Worm (Caenorhabditis elegans): ENCODE measurements around the gene fbxc-42.
"Not testable (repeated sequence)": the region's sequence is repeated elsewhere in the genome, so short reads cannot be mapped to it uniquely, and the experiment has no call there.

Gene fbxc-42

ce11 chrII:985703-986102, 5.7 kb upstream of the fbxc-42 start, which contains the start of gene fbxc-40:
Gene fbxc-40 (plus strand): TSS chrII:986003.
- TF ChIP-seq sdc-2, nhr-11, ceh-18 (tag; optimal IDR thresholded peaks at IDR 0.05): not testable (repeated sequence)

ce11 chrII:988437-988836, 3.0 kb upstream of the fbxc-42 start, which contains the start of gene fbxc-39:
Gene fbxc-39 (plus strand): TSS chrII:988737.
- TF ChIP-seq ceh-6 (GFP tag; optimal IDR thresholded peaks at IDR 0.05), result no peak
- TF ChIP-seq ahr-1 (tag; optimal IDR thresholded peaks at IDR 0.05), result no peak
- TF ChIP-seq lin-11 (tag; optimal IDR thresholded peaks at IDR 0.05), result no peak
- no peak for TF ChIP-seq mec-3 (tag; optimal IDR thresholded peaks at IDR 0.05; ENCODE audit: borderline replicate concordance)
- no peak for TF ChIP-seq ceh-24 (tag; optimal IDR thresholded peaks at IDR 0.05)
- TF ChIP-seq ceh-19 (GFP tag; optimal IDR thresholded peaks at IDR 0.05), result no peak
- no peak for TF ChIP-seq Y22D7AL.16 (tag; optimal IDR thresholded peaks at IDR 0.05)
- no peak for TF ChIP-seq C08G9.2 (tag; optimal IDR thresholded peaks at IDR 0.05)
- TF ChIP-seq pag-3 (tag; optimal IDR thresholded peaks at IDR 0.05; ENCODE audit: borderline replicate concordance), result no peak
- TF ChIP-seq syd-9 (tag; optimal IDR thresholded peaks at IDR 0.05), result no peak

ce11 chrII:994231-994630, 2.8 kb downstream of the fbxc-42 start, which contains the start of gene F45D11.7:
Gene F45D11.7 (plus strand): TSS chrII:994531.
- TF ChIP-seq lim-6 (tag; optimal IDR thresholded peaks at IDR 0.05); ama-1 (optimal IDR thresholded peaks at IDR 0.05); pag-3 (tag; optimal IDR thresholded peaks at IDR 0.05; ENCODE audit: borderline replicate concordance): not testable (repeated sequence)

ce11 chrII:996112-996511, 4.7 kb downstream of the fbxc-42 start, which contains the start of gene F45D11.11:
Gene F45D11.11 (minus strand): TSS chrII:996212.
- TF ChIP-seq tbx-2, nfya-1, lim-6 (tag; optimal IDR thresholded peaks at IDR 0.05): not testable (repeated sequence)

ce11 chrII:999493-999892, 8.1 kb downstream of the fbxc-42 start, which contains the start of gene fbxb-29:
Gene fbxb-29 (minus strand): TSS chrII:999593.
- no peak for TF ChIP-seq pros-1 (tag; optimal IDR thresholded peaks at IDR 0.05)
- TF ChIP-seq hlh-6 (tag; optimal IDR thresholded peaks at IDR 0.05), result no peak
- TF ChIP-seq F13H6.1 (tag; optimal IDR thresholded peaks at IDR 0.05), result no peak
- TF ChIP-seq ama-1 (optimal IDR thresholded peaks at IDR 0.05), result no peak
- no peak for TF ChIP-seq Y22D7AL.16 (tag; optimal IDR thresholded peaks at IDR 0.05)
- TF ChIP-seq gmeb-2 (tag; optimal IDR thresholded peaks at IDR 0.05), result no peak
- TF ChIP-seq unc-42 (tag; optimal IDR thresholded peaks at IDR 0.05), result no peak
- TF ChIP-seq ceh-34 (tag; optimal IDR thresholded peaks at IDR 0.05), result no peak
- TF ChIP-seq che-1 (tag; optimal IDR thresholded peaks at IDR 0.05), result no peak
- no peak for TF ChIP-seq fkh-6 (tag; optimal IDR thresholded peaks at IDR 0.05)
- TF ChIP-seq pha-4 (tag; optimal IDR thresholded peaks at IDR 0.05), result no peak
- no peak for TF ChIP-seq sox-4 (tag; optimal IDR thresholded peaks at IDR 0.05)
- TF ChIP-seq ceh-24 (tag; optimal IDR thresholded peaks at IDR 0.05), result no peak
- no peak for TF ChIP-seq npax-4 (tag; optimal IDR thresholded peaks at IDR 0.05)
- TF ChIP-seq K02D7.2 (tag; optimal IDR thresholded peaks at IDR 0.05), result no peak
- no peak for TF ChIP-seq dve-1 (tag; optimal IDR thresholded peaks at IDR 0.05)
- TF ChIP-seq C08G9.2 (tag; optimal IDR thresholded peaks at IDR 0.05), result no peak
- TF ChIP-seq tbx-7 (tag; optimal IDR thresholded peaks at IDR 0.05), result no peak

- no peak for TF ChIP-seq pax-1 (tag; optimal IDR thresholded peaks at IDR 0.05)
- TF ChIP-seq ahr-1 (tag; optimal IDR thresholded peaks at IDR 0.05), result no peak
- no peak for TF ChIP-seq ceh-14 (tag; optimal IDR thresholded peaks at IDR 0.05)
- no peak for TF ChIP-seq K02D7.2 (tag; optimal IDR thresholded peaks at IDR 0.05)
- TF ChIP-seq pros-1 (tag; optimal IDR thresholded peaks at IDR 0.05), result no peak
- no peak for TF ChIP-seq fkh-10 (GFP tag; optimal IDR thresholded peaks at IDR 0.05)
- TF ChIP-seq fkh-6 (tag; optimal IDR thresholded peaks at IDR 0.05), result no peak
- no peak for TF ChIP-seq ttx-3 (tag; optimal IDR thresholded peaks at IDR 0.05)
- no peak for TF ChIP-seq dve-1 (tag; optimal IDR thresholded peaks at IDR 0.05)
- TF ChIP-seq sox-2 (GFP tag; IDR thresholded peaks at IDR 0.05), result no peak
- TF ChIP-seq unc-55 (GFP tag; optimal IDR thresholded peaks at IDR 0.05), result no peak
- TF ChIP-seq ceh-48 (tag; optimal IDR thresholded peaks at IDR 0.05), result no peak
- TF ChIP-seq ceh-18 (tag; optimal IDR thresholded peaks at IDR 0.05), result no peak
- no peak for TF ChIP-seq tbx-7 (tag; optimal IDR thresholded peaks at IDR 0.05)
- no peak for TF ChIP-seq pha-2 (tag; optimal IDR thresholded peaks at IDR 0.05)
- TF ChIP-seq ceh-30 (tag; optimal IDR thresholded peaks at IDR 0.05), result no peak
Observed at ce11 chrII:1001351-1001750, 10.0 kb downstream of the fbxc-42 start, which contains the start of the genes fbxb-30 and F45D11.5. Gene fbxb-30 (minus strand): TSS chrII:1001451. Gene F45D11.5 (plus strand): TSS chrII:1001702.
